Worm (Caenorhabditis elegans) whole organism, L3 larva: ENCODE data around the gene Y42H9AR.5.

Experiments
- ama-1 ChIP-seq: fragments of 150-350 bp; optimal IDR thresholded peaks from 2 replicates; lab custom pipeline; 2018
- eor-1 ChIP-seq, 2 experiments: fragments of 150-350 bp; optimal IDR thresholded peaks; 2 replicates each; lab custom pipeline; 2014 to 2018; ENCODE audit warnings: missing biosample characterization in 2 of 2, missing genetic modification characterization in 2 of 2
- fos-1 ChIP-seq: fragments of 150-350 bp; optimal IDR thresholded peaks from 2 replicates; lab custom pipeline; 2014; ENCODE audit warnings: missing biosample characterization, missing genetic modification characterization
- lsy-12 ChIP-seq: sonication (generic microtip); optimal IDR thresholded peaks from 2 replicates; lab custom pipeline; 2016; ENCODE audit warnings: mild to moderate bottlenecking, missing genetic modification characterization, missing compliant biosample characterization
- nhr-11 ChIP-seq: fragments of 150-350 bp; optimal IDR thresholded peaks from 2 replicates; lab custom pipeline; 2014; ENCODE audit warnings: missing biosample characterization, missing genetic modification characterization
- nhr-28 ChIP-seq: fragments of 150-350 bp; optimal IDR thresholded peaks from 2 replicates; lab custom pipeline; 2014; ENCODE audit warnings: missing biosample characterization, missing genetic modification characterization
- nhr-43 ChIP-seq: sonication (generic microtip); optimal IDR thresholded peaks from 2 replicates; lab custom pipeline; 2016; ENCODE audit warnings: mild to moderate bottlenecking, missing genetic modification characterization, missing compliant biosample characterization; ENCODE audit not compliant: poor library complexity, severe bottlenecking
- pqm-1 ChIP-seq: fragments of 150-350 bp; optimal IDR thresholded peaks from 2 replicates; lab custom pipeline; 2017; ENCODE audit warnings: missing biosample characterization, missing genetic modification characterization, inconsistent platforms
- skn-1 ChIP-seq: fragments of 150-350 bp; optimal IDR thresholded peaks from 2 replicates; lab custom pipeline; 2014; ENCODE audit warnings: missing biosample characterization, missing genetic modification characterization
- unc-62 ChIP-seq: fragments of 150-350 bp; sonication (generic microtip); optimal IDR thresholded peaks from 4 replicates; lab custom pipeline; 2014; ENCODE audit warnings: missing biosample characterization, missing genetic modification reagents, missing genetic modification characterization

ce11 chrIV:8076511-8076910, 25.8 kb upstream of the Y42H9AR.5 start:
- no peak for TF ChIP-seq fos-1 (tag; lab: Kevin White, UChicago)
- TF ChIP-seq nhr-28 (tag; lab: Kevin White, UChicago): no peak
- no peak for TF ChIP-seq ama-1
- no peak for TF ChIP-seq pqm-1 (tag; lab: Kevin White, UChicago)
- TF ChIP-seq eor-1 (tag; optimal IDR thresholded peaks at IDR 0.05; lab: Kevin White, UChicago): no peak
- no peak for TF ChIP-seq unc-62 (GFP tag; lab: Kevin White, UChicago)
- no peak for TF ChIP-seq nhr-11 (tag; lab: Kevin White, UChicago)
- TF ChIP-seq skn-1: no peak
- no peak for TF ChIP-seq lsy-12 (tag; lab: Kevin White, UChicago)
- TF ChIP-seq nhr-43: no peak
